Fruit fly (Drosophila melanogaster) whole organism, embryonic: ENCODE data around the gene CG33795.

Experiments
- Abd-B ChIP-seq: fragments of 200-800 bp; sonication (Bioruptor generic); optimal IDR thresholded peaks from 2 replicates; lab custom pipeline; 2018; ENCODE audit warnings: missing biosample characterization, mild to moderate bottlenecking, missing genetic modification characterization, moderate library complexity
- Ada2b ChIP-seq: fragments of 200-800 bp; sonication (Bioruptor generic); IDR thresholded peaks from 2 replicates; pipeline ENCODE4 v1.3.6; 2022; ENCODE audit warnings: missing biosample characterization, missing genetic modification characterization
- Atf6 ChIP-seq: fragments of 200-800 bp; sonication (Bioruptor generic); IDR thresholded peaks from 2 replicates; pipeline ENCODE4 v1.3.6; 2022; ENCODE audit warnings: missing biosample characterization, missing genetic modification characterization
- BEAF-32 ChIP-seq: fragments of 200-800 bp; sonication (Bioruptor generic); optimal IDR thresholded peaks from 3 replicates; lab custom pipeline; 2017; ENCODE audit warnings: missing biosample characterization, missing genetic modification characterization, mild to moderate bottlenecking, moderate library complexity, missing genetic modification reagents
- Blimp-1 ChIP-seq: fragments of 200-800 bp; sonication (Bioruptor generic); optimal IDR thresholded peaks from 3 replicates; lab custom pipeline; 2018; ENCODE audit warnings: missing biosample characterization, missing genetic modification characterization, mild to moderate bottlenecking, moderate library complexity, missing genetic modification reagents
- BtbVII ChIP-seq: fragments of 200-800 bp; sonication (Bioruptor generic); optimal IDR thresholded peaks from 3 replicates; lab custom pipeline; 2017; ENCODE audit warnings: missing biosample characterization, mild to moderate bottlenecking, missing genetic modification characterization
- CG10366 ChIP-seq: fragments of 200-800 bp; sonication (Bioruptor generic); IDR thresholded peaks from 2 replicates; pipeline ENCODE4 v1.3.6; 2022; ENCODE audit warnings: missing biosample characterization, missing genetic modification characterization
- CG13624 ChIP-seq: fragments of 200-800 bp; sonication (Bioruptor generic); optimal IDR thresholded peaks from 2 replicates; lab custom pipeline; 2016; ENCODE audit warnings: missing biosample characterization, missing genetic modification characterization
- CG14710 ChIP-seq: fragments of 200-800 bp; sonication (Bioruptor generic); optimal IDR thresholded peaks from 3 replicates; lab custom pipeline; 2019; ENCODE audit warnings: missing biosample characterization, mild to moderate bottlenecking, missing genetic modification characterization, moderate library complexity
- CG17361 ChIP-seq: fragments of 200-800 bp; sonication (Bioruptor generic); IDR thresholded peaks from 3 replicates; pipeline ENCODE4 v1.3.6; 2022; ENCODE audit warnings: missing biosample characterization, missing genetic modification characterization
- CG17829 ChIP-seq: fragments of 200-800 bp; optimal IDR thresholded peaks from 2 replicates; lab custom pipeline; 2019; ENCODE audit warnings: missing biosample characterization, mild to moderate bottlenecking, missing genetic modification characterization, moderate library complexity
- CG1792 ChIP-seq: fragments of 200-800 bp; sonication (Bioruptor generic); optimal IDR thresholded peaks from 2 replicates; lab custom pipeline; 2016; ENCODE audit warnings: missing biosample characterization, missing genetic modification characterization
- CG2889 ChIP-seq: fragments of 200-800 bp; sonication (Bioruptor generic); IDR thresholded peaks from 3 replicates; pipeline ENCODE4 v1.3.6; 2022; ENCODE audit warnings: missing biosample characterization, missing genetic modification characterization
- CG31441 ChIP-seq: fragments of 200-800 bp; sonication (Bioruptor generic); IDR thresholded peaks from 2 replicates; pipeline ENCODE4 v1.3.6; 2022; ENCODE audit warnings: missing biosample characterization, missing genetic modification characterization
- CG3163 ChIP-seq: fragments of 200-800 bp; sonication (Bioruptor generic); optimal IDR thresholded peaks from 3 replicates; lab custom pipeline; 2016; ENCODE audit warnings: missing biosample characterization, missing genetic modification characterization
- CG32772 ChIP-seq: fragments of 200-800 bp; sonication (Bioruptor generic); IDR thresholded peaks from 2 replicates; pipeline ENCODE4 v1.3.6; 2022; ENCODE audit warnings: missing biosample characterization, missing genetic modification characterization
- CG43689 ChIP-seq: fragments of 200-800 bp; sonication (Bioruptor generic); IDR thresholded peaks from 2 replicates; pipeline ENCODE4 v1.3.6; 2022; ENCODE audit warnings: missing biosample characterization, missing genetic modification characterization
- CG4404 ChIP-seq: fragments of 200-800 bp; sonication (Bioruptor generic); IDR thresholded peaks from 2 replicates; pipeline ENCODE4 v1.3.6; 2022; ENCODE audit warnings: missing biosample characterization, missing genetic modification characterization
- CG4730 ChIP-seq: fragments of 200-800 bp; sonication (Bioruptor generic); IDR thresholded peaks from 2 replicates; pipeline ENCODE4 v1.3.6; 2022; ENCODE audit warnings: missing biosample characterization, missing genetic modification characterization
- CG4820 ChIP-seq: fragments of 200-800 bp; sonication (Bioruptor generic); optimal IDR thresholded peaks from 3 replicates; lab custom pipeline; 2016; ENCODE audit warnings: missing biosample characterization, missing genetic modification characterization
- CG6175 ChIP-seq: fragments of 200-800 bp; sonication (Bioruptor generic); IDR thresholded peaks from 3 replicates; pipeline ENCODE4 v1.3.6; 2022; ENCODE audit warnings: missing biosample characterization, missing genetic modification characterization
- CG6791 ChIP-seq: fragments of 200-800 bp; sonication (Bioruptor generic); IDR thresholded peaks from 3 replicates; pipeline ENCODE4 v1.3.6; 2022; ENCODE audit warnings: missing biosample characterization, missing genetic modification characterization; ENCODE audit not compliant: partially characterized antibody
- CG8089 ChIP-seq: fragments of 200-800 bp; sonication (Bioruptor generic); optimal IDR thresholded peaks from 3 replicates; lab custom pipeline; 2016; ENCODE audit warnings: missing biosample characterization, missing genetic modification characterization
- CG8765 ChIP-seq: fragments of 200-800 bp; sonication (Bioruptor generic); IDR thresholded peaks from 2 replicates; pipeline ENCODE4 v1.3.6; 2022; ENCODE audit warnings: missing biosample characterization, missing genetic modification characterization
- CG8924 ChIP-seq: fragments of 200-800 bp; optimal IDR thresholded peaks from 3 replicates; lab custom pipeline; 2019; ENCODE audit warnings: missing biosample characterization, mild to moderate bottlenecking, missing genetic modification characterization, moderate library complexity
- Dip3 ChIP-seq: fragments of 200-800 bp; sonication (Bioruptor generic); optimal IDR thresholded peaks from 3 replicates; lab custom pipeline; 2016; ENCODE audit warnings: missing biosample characterization, missing genetic modification characterization
- E2f2 ChIP-seq: fragments of 200-800 bp; sonication (Bioruptor generic); IDR thresholded peaks from 2 replicates; pipeline ENCODE4 v1.3.6; 2022; ENCODE audit warnings: missing biosample characterization, missing genetic modification characterization
- ERR ChIP-seq: fragments of 200-800 bp; sonication (Bioruptor generic); optimal IDR thresholded peaks from 2 replicates; lab custom pipeline; 2016; ENCODE audit warnings: missing biosample characterization, missing genetic modification characterization
- Ets97D ChIP-seq: fragments of 200-800 bp; sonication (Bioruptor generic); optimal IDR thresholded peaks from 3 replicates; lab custom pipeline; 2016; ENCODE audit warnings: missing biosample characterization, missing genetic modification characterization
- Gug ChIP-seq: fragments of 200-800 bp; sonication (Bioruptor generic); IDR thresholded peaks from 4 replicates; pipeline ENCODE4 v1.3.6; 2022; ENCODE audit warnings: missing biosample characterization, missing genetic modification characterization
- MESR4 ChIP-seq: fragments of 200-800 bp; sonication (Bioruptor generic); optimal IDR thresholded peaks from 2 replicates; lab custom pipeline; 2018; ENCODE audit warnings: missing biosample characterization, mild to moderate bottlenecking, missing genetic modification characterization, moderate library complexity
- Max ChIP-seq: fragments of 200-800 bp; sonication (Bioruptor generic); optimal IDR thresholded peaks from 2 replicates; lab custom pipeline; 2016; ENCODE audit warnings: missing biosample characterization, mild to moderate bottlenecking, missing genetic modification characterization
- Meics ChIP-seq: fragments of 200-800 bp; sonication (Bioruptor generic); optimal IDR thresholded peaks from 2 replicates; lab custom pipeline; 2017; ENCODE audit warnings: missing biosample characterization, mild to moderate bottlenecking, missing genetic modification characterization
- NfI ChIP-seq: fragments of 200-800 bp; sonication (Bioruptor generic); optimal IDR thresholded peaks from 3 replicates; lab custom pipeline; 2018; ENCODE audit warnings: missing biosample characterization, mild to moderate bottlenecking, missing genetic modification characterization, moderate library complexity
- Poxn ChIP-seq: fragments of 200-800 bp; sonication (Bioruptor generic); IDR thresholded peaks from 2 replicates; pipeline ENCODE4 v1.3.6; 2022; ENCODE audit warnings: missing biosample characterization, missing genetic modification characterization
- TFAM ChIP-seq: fragments of 200-800 bp; sonication (Bioruptor generic); optimal IDR thresholded peaks from 2 replicates; lab custom pipeline; 2017; ENCODE audit warnings: missing biosample characterization, missing genetic modification characterization, inconsistent platforms
- Xbp1 ChIP-seq: fragments of 200-800 bp; sonication (Bioruptor generic); optimal IDR thresholded peaks from 3 replicates; lab custom pipeline; 2016; ENCODE audit warnings: missing biosample characterization, mild to moderate bottlenecking, missing genetic modification characterization
- abd-A ChIP-seq: fragments of 200-800 bp; sonication (Bioruptor generic); optimal IDR thresholded peaks from 3 replicates; lab custom pipeline; 2019; ENCODE audit warnings: missing biosample characterization, mild to moderate bottlenecking, missing genetic modification characterization, moderate library complexity
- caup ChIP-seq: fragments of 200-800 bp; sonication (Bioruptor generic); optimal IDR thresholded peaks from 3 replicates; lab custom pipeline; 2017; ENCODE audit warnings: missing biosample characterization, mild to moderate bottlenecking, missing genetic modification characterization, moderate library complexity; ENCODE audit not compliant: severe bottlenecking
- chif ChIP-seq, 2 experiments: fragments of 200-800 bp; sonication (Bioruptor generic); optimal IDR thresholded peaks; 3 replicates each; lab custom pipeline; 2016; ENCODE audit warnings: missing biosample characterization in 2 of 2, missing genetic modification characterization in 2 of 2
- ci ChIP-seq: fragments of 200-800 bp; sonication (Bioruptor generic); IDR thresholded peaks from 3 replicates; pipeline ENCODE4 v1.3.6; 2022; ENCODE audit warnings: missing biosample characterization, missing genetic modification characterization
- cwo ChIP-seq: fragments of 200-800 bp; sonication (Bioruptor generic); optimal IDR thresholded peaks from 3 replicates; lab custom pipeline; 2017; ENCODE audit warnings: missing biosample characterization, missing genetic modification characterization, mild to moderate bottlenecking, moderate library complexity, missing genetic modification reagents
- eve ChIP-seq, 2 experiments: fragments of >200 bp; optimal IDR thresholded peaks; 2 replicates each; lab custom pipeline; 2017; ENCODE audit warnings: missing biosample characterization in 2 of 2, missing genetic modification characterization in 2 of 2
- gem ChIP-seq: fragments of 200-800 bp; sonication (Bioruptor generic); optimal IDR thresholded peaks from 2 replicates; lab custom pipeline; 2019; ENCODE audit warnings: missing biosample characterization, mild to moderate bottlenecking, missing genetic modification characterization, moderate library complexity
- gsb ChIP-seq: fragments of 200-800 bp; sonication (Bioruptor generic); IDR thresholded peaks from 2 replicates; pipeline ENCODE4 v1.3.6; 2022; ENCODE audit warnings: missing biosample characterization, missing genetic modification characterization
- jigr1 ChIP-seq: fragments of 200-800 bp; sonication (Bioruptor generic); IDR thresholded peaks from 3 replicates; pipeline ENCODE4 v1.3.6; 2022; ENCODE audit warnings: missing biosample characterization, missing genetic modification characterization
- row ChIP-seq: fragments of 200-800 bp; sonication (Bioruptor generic); IDR thresholded peaks from 3 replicates; pipeline ENCODE4 v1.3.6; 2022; ENCODE audit warnings: missing biosample characterization, missing genetic modification characterization
- slbo ChIP-seq: fragments of 200-800 bp; sonication (Bioruptor generic); IDR thresholded peaks from 2 replicates; pipeline ENCODE4 v1.3.6; 2022; ENCODE audit warnings: missing biosample characterization, missing genetic modification characterization
- stwl ChIP-seq: fragments of 200-800 bp; sonication (Bioruptor generic); optimal IDR thresholded peaks from 3 replicates; lab custom pipeline; 2018; ENCODE audit warnings: missing biosample characterization, mild to moderate bottlenecking, missing genetic modification characterization, moderate library complexity
- tgo ChIP-seq: fragments of 200-800 bp; sonication (Bioruptor generic); IDR thresholded peaks from 3 replicates; pipeline ENCODE4 v1.3.6; 2022; ENCODE audit warnings: missing biosample characterization, missing genetic modification characterization
- wdn ChIP-seq: fragments of 200-800 bp; sonication (Bioruptor generic); IDR thresholded peaks from 2 replicates; pipeline ENCODE4 v1.3.6; 2022; ENCODE audit warnings: missing biosample characterization, missing genetic modification characterization
- zfh1 ChIP-seq: fragments of 200-800 bp; sonication (Bioruptor generic); IDR thresholded peaks from 3 replicates; pipeline ENCODE4 v1.3.6; 2022; ENCODE audit warnings: missing biosample characterization, missing genetic modification characterization

Gene CG33795

DNA sequence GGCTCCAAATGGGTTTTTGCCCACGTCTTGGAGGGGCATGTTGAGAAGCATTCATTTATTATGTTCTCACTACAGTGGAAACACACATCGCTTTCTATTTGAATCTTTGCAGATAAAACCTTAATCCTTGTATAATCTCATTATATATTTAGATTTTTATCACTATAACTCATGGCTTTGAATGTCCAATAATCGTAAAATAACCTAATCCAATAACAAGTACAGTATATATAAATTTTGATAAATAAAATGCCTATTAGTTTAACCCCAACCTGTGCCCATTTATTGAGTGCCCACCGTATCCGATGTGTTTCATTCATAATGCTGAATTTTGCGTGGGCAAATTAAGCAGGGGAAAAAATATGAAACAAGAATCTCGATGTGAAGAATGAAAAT lies 24.6 kb downstream of the CG33795 start (continued):
- TF ChIP-seq gsb (GFP tag; lab: Robert Waterston, UW), result peak; percentile 41; the same call in 1 of the 2 replicates
- no peak for TF ChIP-seq CG4404 (GFP tag; lab: Robert Waterston, UW)
- no peak for TF ChIP-seq ERR (GFP tag; lab: Kevin White, UChicago)
- TF ChIP-seq Ets97D (GFP tag; lab: Kevin White, UChicago), result no peak
- no peak for TF ChIP-seq zfh1 (GFP tag; lab: Robert Waterston, UW)
- TF ChIP-seq MESR4, result no peak
- no peak for TF ChIP-seq CG8089 (GFP tag; lab: Kevin White, UChicago)
- TF ChIP-seq Abd-B (GFP tag; lab: Kevin White, UChicago), result peak; percentile 3
- peak; percentile 67 for TF ChIP-seq slbo (GFP tag; lab: Robert Waterston, UW)
- TF ChIP-seq CG6791 (GFP tag; lab: Robert Waterston, UW), result no peak
- TF ChIP-seq stwl, result no peak
- no peak for TF ChIP-seq ci
- TF ChIP-seq caup, result peak; percentile 37
- 0 out of 4 replicates have a peak, but pooled peaks have one; percentile 13 for TF ChIP-seq Gug
- peak; percentile 43 for TF ChIP-seq NfI (GFP tag; lab: Kevin White, UChicago)
- TF ChIP-seq BEAF-32, result no peak
- TF ChIP-seq cwo (GFP tag; lab: Kevin White, UChicago), result peak; percentile 16
- peak; percentile 59 for TF ChIP-seq Atf6 (GFP tag; lab: Robert Waterston, UW)
- no peak for TF ChIP-seq CG32772 (GFP tag; lab: Robert Waterston, UW)
- TF ChIP-seq row (GFP tag; lab: Robert Waterston, UW), result peak; percentile 79
- TF ChIP-seq CG13624, result peak; percentile 28
- no peak for TF ChIP-seq CG6175 (GFP tag; lab: Robert Waterston, UW)
- peak; percentile 31; the same call in 1 of the 2 replicates for TF ChIP-seq Ada2b (GFP tag; lab: Robert Waterston, UW)
- TF ChIP-seq CG4820, result no peak
- no peak for TF ChIP-seq BtbVII (GFP tag; lab: Kevin White, UChicago)
- TF ChIP-seq chif (GFP tag; optimal IDR thresholded peaks at IDR 0.05; lab: Kevin White, UChicago), result no peak
- TF ChIP-seq CG1792 (GFP tag; lab: Kevin White, UChicago), result no peak
- TF ChIP-seq CG8924 (tag; lab: Kevin White, UChicago), result peak; percentile 6
- no peak for TF ChIP-seq abd-A (tag; lab: Kevin White, UChicago)
- TF ChIP-seq CG3163, result no peak
- 0 out of 3 replicates have a peak, but pooled peaks have one; percentile 18 for TF ChIP-seq CG17361 (GFP tag; lab: Robert Waterston, UW)
- TF ChIP-seq CG4730 (GFP tag; lab: Robert Waterston, UW), result no peak
- no peak for TF ChIP-seq Max (GFP tag; lab: Kevin White, UChicago)
- no peak for TF ChIP-seq wdn (GFP tag; lab: Robert Waterston, UW)
- TF ChIP-seq jigr1 (GFP tag; lab: Robert Waterston, UW), result no peak
- TF ChIP-seq TFAM, result no peak
- TF ChIP-seq CG31441, result peak; percentile 34; the same call in 1 of the 2 replicates
- TF ChIP-seq gem (tag; lab: Kevin White, UChicago), result peak; percentile 65
- no peak for TF ChIP-seq CG17829 (tag; lab: Kevin White, UChicago)
- TF ChIP-seq Blimp-1 (GFP tag; lab: Kevin White, UChicago), result no peak
- TF ChIP-seq CG8765, result no peak
- no peak for TF ChIP-seq Dip3
- TF ChIP-seq eve (GFP tag; optimal IDR thresholded peaks at IDR 0.05; lab: Kevin White, UChicago), result peak in 1 of 2 experiments; percentile 22
- no peak for TF ChIP-seq CG2889 (GFP tag; lab: Robert Waterston, UW)
- no peak for TF ChIP-seq Poxn
- TF ChIP-seq tgo (GFP tag; lab: Robert Waterston, UW), result peak; percentile 22; the same call in 1 of the 3 replicates
- TF ChIP-seq Meics (GFP tag; lab: Kevin White, UChicago), result peak; percentile 58
- no peak for TF ChIP-seq E2f2 (GFP tag; lab: Robert Waterston, UW)
- TF ChIP-seq CG14710 (tag; lab: Kevin White, UChicago), result no peak
- no peak for TF ChIP-seq CG43689 (GFP tag; lab: Robert Waterston, UW)
- TF ChIP-seq CG10366 (GFP tag; lab: Robert Waterston, UW), result no peak
- TF ChIP-seq Xbp1 (GFP tag; lab: Kevin White, UChicago), result peak; percentile 21
